Worm (Caenorhabditis elegans): ENCODE data around the gene nstp-5.

DNA sequence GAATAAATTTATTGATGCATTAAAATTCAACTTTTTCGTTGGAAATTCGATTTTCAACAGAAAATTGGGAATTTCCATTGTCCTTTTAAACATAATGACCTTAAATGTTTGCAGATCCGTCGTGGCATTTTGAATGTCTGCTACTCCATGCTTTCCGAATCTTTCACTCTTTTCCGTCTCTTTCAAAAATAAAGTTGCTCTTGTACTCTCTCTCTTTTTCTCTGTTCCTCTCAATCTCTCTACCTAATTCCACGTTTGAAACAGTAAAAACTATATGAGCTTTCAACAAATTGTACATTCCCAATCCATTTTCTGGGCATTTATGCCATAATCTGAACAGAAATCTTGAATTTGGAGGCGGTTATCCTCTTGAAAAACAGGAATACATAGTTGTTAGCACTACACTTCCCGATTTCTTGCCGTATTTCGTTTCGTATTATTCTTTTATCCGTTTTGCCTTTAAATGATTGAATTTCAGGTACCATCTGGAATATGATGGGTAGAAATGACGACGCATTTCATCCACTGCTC is 6.3 kb upstream of the nstp-5 start, which contains the start of gene srf-3:
- TF ChIP-seq unc-39 (tag; optimal IDR thresholded peaks at IDR 0.05), result no peak
- no peak for TF ChIP-seq Y55F3AM.14 (GFP tag; optimal IDR thresholded peaks at IDR 0.05)
- no peak for TF ChIP-seq mdl-1 (tag; optimal IDR thresholded peaks at IDR 0.05)
- no peak for TF ChIP-seq nhr-77 (tag; optimal IDR thresholded peaks at IDR 0.05)
- TF ChIP-seq fos-1 (tag; optimal IDR thresholded peaks at IDR 0.05), result no peak
- no peak for TF ChIP-seq aly-2 (tag; optimal IDR thresholded peaks at IDR 0.05)
- TF ChIP-seq unc-62 (GFP tag; optimal IDR thresholded peaks at IDR 0.05), result no peak
- TF ChIP-seq elt-3 (tag; optimal IDR thresholded peaks at IDR 0.05), result no peak
- no peak for TF ChIP-seq nhr-12 (tag; optimal IDR thresholded peaks at IDR 0.05)
- TF ChIP-seq zag-1 (tag; optimal IDR thresholded peaks at IDR 0.05), result no peak
- TF ChIP-seq ceh-16 (tag; optimal IDR thresholded peaks at IDR 0.05), result no peak
